Worm (Caenorhabditis elegans): ENCODE data around the gene fbxa-152.

fbxa-152 gene

ce11 chrV:15567344-15567804 is 34.8 kb downstream of the fbxa-152 start, which contains the start of gene acs-2:
TSS of gene acs-2 (plus strand) at chrV:15567394.
- TF ChIP-seq unc-39 (tag; optimal IDR thresholded peaks at IDR 0.05) (no peak), snpc-4 (tag; optimal IDR thresholded peaks at IDR 0.05) (no peak), mab-5 (tag; optimal IDR thresholded peaks at IDR 0.05) (no peak), elt-1 (tag; optimal IDR thresholded peaks at IDR 0.05; ENCODE audit: borderline replicate concordance, insufficient read depth) (no peak), pha-4 (tag; optimal IDR thresholded peaks at IDR 0.05) (no peak), unc-62 (GFP tag; optimal IDR thresholded peaks at IDR 0.05) (no peak), zip-8 (tag; optimal IDR thresholded peaks at IDR 0.05) (no peak), mls-2 (tag; optimal IDR thresholded peaks at IDR 0.05) (no peak), sptf-1 (tag; optimal IDR thresholded peaks at IDR 0.05) (no peak), flh-1 (GFP tag; optimal IDR thresholded peaks at IDR 0.05) (no peak), ceh-43 (GFP tag; optimal IDR thresholded peaks at IDR 0.05) (no peak), lin-32 (GFP tag; optimal IDR thresholded peaks at IDR 0.05) (no peak), M03D4.4 (tag; optimal IDR thresholded peaks at IDR 0.05) (no peak), cnd-1 (tag; optimal IDR thresholded peaks at IDR 0.05) (no peak), nhr-12 (tag; optimal IDR thresholded peaks at IDR 0.05) (no peak), ham-2 (GFP tag; optimal IDR thresholded peaks at IDR 0.05) (no peak)

ce11 chrV:15566511-15567178 is 35.5 kb downstream of the fbxa-152 start:
- TF ChIP-seq mep-1 (tag; optimal IDR thresholded peaks at IDR 0.05): no peak
- TF ChIP-seq hlh-1 (tag; optimal IDR thresholded peaks at IDR 0.05): peak; percentile 12

DNA sequence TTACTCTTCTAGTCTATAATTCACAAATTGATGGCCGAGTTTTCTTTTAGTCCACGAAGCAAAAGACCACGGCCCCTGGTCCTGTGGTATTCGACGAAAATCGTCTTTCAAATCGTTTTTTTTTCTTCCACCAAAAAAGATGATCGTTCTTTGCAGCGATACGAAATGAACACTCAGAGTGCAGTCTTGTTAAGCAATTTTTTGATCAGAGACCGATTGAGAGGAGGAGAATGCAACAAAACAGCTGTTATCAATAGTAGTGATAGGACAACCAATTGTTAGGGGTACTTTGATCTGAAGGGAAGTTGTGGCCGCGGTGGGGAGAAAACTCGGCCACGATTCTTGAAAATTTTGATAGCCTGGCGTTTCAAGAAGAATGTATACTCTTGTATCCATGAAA is 38.2 kb downstream of the fbxa-152 start:
- TF ChIP-seq blmp-1 (tag; optimal IDR thresholded peaks at IDR 0.05) (no peak), hlh-1 (tag; optimal IDR thresholded peaks at IDR 0.05) (peak; percentile 54)

DNA sequence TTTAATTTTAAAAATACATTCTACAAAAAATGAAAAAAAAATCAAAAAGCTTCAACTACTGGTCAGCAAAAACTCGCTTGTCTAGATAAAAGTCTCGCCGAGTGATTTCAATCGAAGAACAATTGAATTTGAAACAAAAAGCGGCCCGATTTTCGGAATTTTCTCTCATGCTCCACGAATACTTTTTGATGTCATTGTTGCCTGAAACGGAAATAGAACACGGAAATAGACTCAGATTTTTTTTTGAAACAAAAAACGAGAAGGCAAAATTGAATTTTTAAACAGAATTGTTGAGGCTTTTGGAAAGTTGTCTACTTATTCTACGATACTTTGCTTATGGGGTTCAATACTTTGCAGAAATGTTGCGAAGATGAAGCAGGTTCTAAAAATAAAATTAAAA is 38.7 kb downstream of the fbxa-152 start:
- no peak for TF ChIP-seq drap-1 (GFP tag; optimal IDR thresholded peaks at IDR 0.05)
- TF ChIP-seq nhr-237 (tag; optimal IDR thresholded peaks at IDR 0.05): no peak
- TF ChIP-seq cnd-1 (tag; optimal IDR thresholded peaks at IDR 0.05): no peak
- no peak for TF ChIP-seq ztf-11 (tag; optimal IDR thresholded peaks at IDR 0.05)
- TF ChIP-seq lin-32 (GFP tag; optimal IDR thresholded peaks at IDR 0.05): no peak
- no peak for TF ChIP-seq lin-13 (tag; optimal IDR thresholded peaks at IDR 0.05)
- TF ChIP-seq flh-1 (GFP tag; optimal IDR thresholded peaks at IDR 0.05): no peak
- no peak for TF ChIP-seq elt-3 (tag; optimal IDR thresholded peaks at IDR 0.05)
- TF ChIP-seq tbx-8 (GFP tag; optimal IDR thresholded peaks at IDR 0.05): no peak
- TF ChIP-seq sem-2 (GFP tag; optimal IDR thresholded peaks at IDR 0.05): no peak
- TF ChIP-seq unc-120 (tag; optimal IDR thresholded peaks at IDR 0.05; ENCODE audit: poor library complexity, severe bottlenecking): no peak
- TF ChIP-seq ceh-43 (GFP tag; optimal IDR thresholded peaks at IDR 0.05): no peak

DNA sequence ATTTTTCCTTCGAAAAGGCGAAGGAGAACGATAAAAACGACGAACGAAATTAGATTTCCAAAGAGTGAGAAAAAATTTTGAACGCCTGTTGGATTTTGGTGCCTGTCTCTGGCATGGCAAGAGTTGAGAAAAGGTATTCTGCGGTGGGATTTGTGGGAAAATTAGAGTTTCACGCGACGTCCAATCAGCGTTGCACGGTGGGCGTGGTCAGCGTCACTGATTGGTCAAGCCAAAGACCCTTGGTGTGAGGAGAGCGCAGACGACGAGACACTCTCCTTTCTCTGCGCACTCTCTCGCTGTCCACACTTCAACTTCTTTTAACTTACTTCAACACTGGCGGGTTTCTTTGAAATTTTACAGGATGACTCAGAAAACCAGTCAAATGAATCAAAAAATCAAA is 39.6 kb downstream of the fbxa-152 start:
- TF ChIP-seq sem-2 (GFP tag; optimal IDR thresholded peaks at IDR 0.05) (no peak), elt-1 (tag; optimal IDR thresholded peaks at IDR 0.05; ENCODE audit: borderline replicate concordance, insufficient read depth) (no peak), lsy-2 (tag; optimal IDR thresholded peaks at IDR 0.05) (no peak), snpc-4 (tag; optimal IDR thresholded peaks at IDR 0.05) (no peak), bed-3 (GFP tag; optimal IDR thresholded peaks at IDR 0.05) (no peak), mep-1 (tag; optimal IDR thresholded peaks at IDR 0.05) (no peak), ces-1 (GFP tag; optimal IDR thresholded peaks at IDR 0.05) (no peak), elt-3 (tag; optimal IDR thresholded peaks at IDR 0.05) (no peak)

DNA sequence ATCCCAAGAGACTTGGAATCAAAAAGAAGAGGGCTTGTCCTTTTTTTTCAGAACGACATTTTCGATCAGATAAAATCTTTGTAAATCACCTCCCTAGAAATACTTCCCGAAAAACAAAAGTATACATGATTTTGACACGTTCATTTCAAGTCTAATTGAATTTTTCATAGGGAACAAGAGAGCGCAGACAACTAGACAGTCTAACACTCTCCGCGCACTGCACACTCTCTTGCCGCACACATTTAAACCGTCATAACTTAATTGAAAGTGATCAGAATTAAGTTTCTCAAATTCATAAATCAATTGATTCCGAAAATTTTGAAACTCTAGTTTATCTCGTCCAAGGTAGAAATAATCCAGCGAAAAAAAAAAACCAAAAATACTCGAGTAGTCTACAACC is 42.4 kb downstream of the fbxa-152 start:
- TF ChIP-seq ces-1 (GFP tag; optimal IDR thresholded peaks at IDR 0.05) (no peak), flh-1 (GFP tag; optimal IDR thresholded peaks at IDR 0.05) (no peak), sptf-1 (tag; optimal IDR thresholded peaks at IDR 0.05) (no peak), mls-2 (tag; optimal IDR thresholded peaks at IDR 0.05) (no peak), tbx-8 (GFP tag; optimal IDR thresholded peaks at IDR 0.05) (no peak), ztf-11 (tag; optimal IDR thresholded peaks at IDR 0.05) (no peak), lsy-2 (tag; optimal IDR thresholded peaks at IDR 0.05) (no peak), ham-2 (GFP tag; optimal IDR thresholded peaks at IDR 0.05) (no peak), ceh-83 (GFP tag; optimal IDR thresholded peaks at IDR 0.05) (no peak), nhr-28 (tag; optimal IDR thresholded peaks at IDR 0.05) (no peak), snpc-4 (tag; optimal IDR thresholded peaks at IDR 0.05) (no peak), unc-120 (tag; optimal IDR thresholded peaks at IDR 0.05; ENCODE audit: poor library complexity, severe bottlenecking) (no peak), lin-32 (GFP tag; optimal IDR thresholded peaks at IDR 0.05) (no peak), M03D4.4 (tag; optimal IDR thresholded peaks at IDR 0.05) (no peak), lin-13 (tag; optimal IDR thresholded peaks at IDR 0.05) (no peak), elt-1 (tag; optimal IDR thresholded peaks at IDR 0.05; ENCODE audit: borderline replicate concordance, insufficient read depth) (no peak), nhr-2 (tag; optimal IDR thresholded peaks at IDR 0.05) (no peak), drap-1 (GFP tag; optimal IDR thresholded peaks at IDR 0.05) (no peak), unc-62 (GFP tag; optimal IDR thresholded peaks at IDR 0.05) (no peak)
